Worm (Caenorhabditis elegans) whole organism, midembryonic: ENCODE results near the gene tbck-1.

Experiments used
- T22C8.4 ChIP-seq: fragments of 200-800 bp; sonication (Bioruptor generic); IDR thresholded peaks from 2 replicates; pipeline ENCODE4 v1.3.6; 2022; ENCODE audit warnings: missing genetic modification characterization, missing compliant biosample characterization
- cog-1 ChIP-seq: sonication (generic microtip); optimal IDR thresholded peaks from 2 replicates; lab custom pipeline; 2016; ENCODE audit warnings: missing genetic modification characterization, missing compliant biosample characterization
- flt-1 ChIP-seq: fragments of 200-800 bp; sonication (Bioruptor generic); IDR thresholded peaks from 2 replicates; pipeline ENCODE4 v1.3.6; 2022; ENCODE audit warnings: missing genetic modification characterization, missing compliant biosample characterization
- klf-2 ChIP-seq: fragments of 200-800 bp; sonication (Bioruptor generic); conservative IDR thresholded peaks from 2 replicates; pipeline ENCODE4 v1.3.6; 2022; ENCODE audit warnings: missing genetic modification reagents, missing genetic modification characterization, missing compliant biosample characterization
- med-1 ChIP-seq: sonication (generic microtip); optimal IDR thresholded peaks from 2 replicates; lab custom pipeline; 2017; ENCODE audit warnings: missing genetic modification characterization, mild to moderate bottlenecking, missing compliant biosample characterization, antibody characterized with exemption, missing genetic modification reagents; ENCODE audit not compliant: insufficient read depth
- ref-1 ChIP-seq: fragments of 200-800 bp; sonication (Bioruptor generic); conservative IDR thresholded peaks from 2 replicates; pipeline ENCODE4 v1.3.6; 2022; ENCODE audit warnings: missing genetic modification reagents, missing genetic modification characterization, missing compliant biosample characterization
- tab-1 ChIP-seq: fragments of 200-800 bp; sonication (Bioruptor generic); IDR thresholded peaks from 2 replicates; pipeline ENCODE4 v1.3.6; 2022; ENCODE audit warnings: missing genetic modification characterization, missing compliant biosample characterization
- ztf-23 ChIP-seq: fragments of 200-800 bp; sonication (Bioruptor generic); IDR thresholded peaks from 2 replicates; pipeline ENCODE4 v1.3.6; 2022; ENCODE audit warnings: missing genetic modification reagents, missing genetic modification characterization, missing compliant biosample characterization
- ztf-29 ChIP-seq: fragments of 200-800 bp; sonication (Bioruptor generic); IDR thresholded peaks from 2 replicates; pipeline ENCODE4 v1.3.6; 2022; ENCODE audit warnings: missing genetic modification reagents, missing genetic modification characterization, missing compliant biosample characterization

tbck-1 gene

ce11 chrII:4866819-4867218 lies 38.5 kb downstream of the tbck-1 start:
- TF ChIP-seq flt-1 (GFP tag; lab: Robert Waterston, UW) = 0 out of 2 replicates have a peak, but pooled peaks have one; percentile 13

- TF ChIP-seq ref-1 (no peak), klf-2 (GFP tag; lab: Robert Waterston, UW) (no peak), T22C8.4 (GFP tag; lab: Robert Waterston, UW) (no peak), med-1 (no peak), flt-1 (GFP tag; lab: Robert Waterston, UW) (no peak), ztf-29 (GFP tag; lab: Robert Waterston, UW) (no peak), ztf-23 (GFP tag; lab: Robert Waterston, UW) (no peak), tab-1 (GFP tag; lab: Robert Waterston, UW) (no peak), cog-1 (tag; lab: Kevin White, UChicago) (no peak)
These were observed 39.1 kb downstream of the tbck-1 start, which contains the start of gene col-17 for ce11 chrII:4867476-4867875. Gene col-17 (minus strand): TSS chrII:4867576.

ce11 chrII:4869793-4870343 lies 41.5 kb downstream of the tbck-1 start:
- TF ChIP-seq cog-1 (tag; lab: Kevin White, UChicago) (no peak), flt-1 (GFP tag; lab: Robert Waterston, UW) (no peak), T22C8.4 (GFP tag; lab: Robert Waterston, UW) (no peak), ztf-29 (GFP tag; lab: Robert Waterston, UW) (no peak), med-1 (no peak), tab-1 (GFP tag; lab: Robert Waterston, UW) (no peak), ztf-23 (GFP tag; lab: Robert Waterston, UW) (no peak), klf-2 (GFP tag; lab: Robert Waterston, UW) (no peak), ref-1 (no peak)

ce11 chrII:4870691-4871090 lies 42.3 kb downstream of the tbck-1 start, which contains the start of gene col-20:
Gene col-20 (minus strand): TSS chrII:4870791.
- TF ChIP-seq ztf-23 (GFP tag; lab: Robert Waterston, UW) (no peak), cog-1 (tag; lab: Kevin White, UChicago) (no peak), klf-2 (GFP tag; lab: Robert Waterston, UW) (no peak), ref-1 (no peak), ztf-29 (GFP tag; lab: Robert Waterston, UW) (no peak), med-1 (no peak), T22C8.4 (GFP tag; lab: Robert Waterston, UW) (no peak), tab-1 (GFP tag; lab: Robert Waterston, UW) (no peak), flt-1 (GFP tag; lab: Robert Waterston, UW) (no peak)

- TF ChIP-seq ztf-23 (GFP tag; lab: Robert Waterston, UW) (no peak), cog-1 (tag; lab: Kevin White, UChicago) (no peak), tab-1 (GFP tag; lab: Robert Waterston, UW) (no peak), klf-2 (GFP tag; lab: Robert Waterston, UW) (no peak), flt-1 (GFP tag; lab: Robert Waterston, UW) (no peak), ref-1 (no peak), T22C8.4 (GFP tag; lab: Robert Waterston, UW) (no peak), med-1 (no peak), ztf-29 (GFP tag; lab: Robert Waterston, UW) (no peak)
These were observed 43.5 kb downstream of the tbck-1 start for ce11 chrII:4871834-4872233.

- 0 out of 2 replicates have a peak, but pooled peaks have one; percentile 60 for TF ChIP-seq tab-1 (GFP tag; lab: Robert Waterston, UW)
- 0 out of 2 replicates have a peak, but pooled peaks have one; percentile 9 for TF ChIP-seq ref-1
These were observed 44.0 kb downstream of the tbck-1 start for ce11 chrII:4872359-4872758.

ce11 chrII:4873029-4873428 lies 44.7 kb downstream of the tbck-1 start, which contains the start of gene col-73:
Gene col-73 (minus strand): TSS chrII:4873129.
- TF ChIP-seq ref-1 (no peak), med-1 (no peak), ztf-29 (GFP tag; lab: Robert Waterston, UW) (no peak), ztf-23 (GFP tag; lab: Robert Waterston, UW) (no peak), flt-1 (GFP tag; lab: Robert Waterston, UW) (no peak), klf-2 (GFP tag; lab: Robert Waterston, UW) (no peak), cog-1 (tag; lab: Kevin White, UChicago) (no peak), T22C8.4 (GFP tag; lab: Robert Waterston, UW) (no peak)

ce11 chrII:4874335-4874861 lies 46.0 kb downstream of the tbck-1 start, which contains the start of gene F11G11.15:
Gene F11G11.15 (plus strand): TSS chrII:4874845.
- TF ChIP-seq ztf-29 (GFP tag; lab: Robert Waterston, UW) (no peak), klf-2 (GFP tag; lab: Robert Waterston, UW) (no peak), cog-1 (tag; lab: Kevin White, UChicago) (no peak), ztf-23 (GFP tag; lab: Robert Waterston, UW) (no peak), T22C8.4 (GFP tag; lab: Robert Waterston, UW) (no peak), med-1 (no peak), ref-1 (no peak), tab-1 (GFP tag; lab: Robert Waterston, UW) (no peak), flt-1 (GFP tag; lab: Robert Waterston, UW) (no peak)

- TF ChIP-seq ztf-23 (GFP tag; lab: Robert Waterston, UW) (no peak), klf-2 (GFP tag; lab: Robert Waterston, UW) (no peak), T22C8.4 (GFP tag; lab: Robert Waterston, UW) (no peak), flt-1 (GFP tag; lab: Robert Waterston, UW) (no peak), med-1 (no peak), tab-1 (GFP tag; lab: Robert Waterston, UW) (no peak), ref-1 (no peak), cog-1 (tag; lab: Kevin White, UChicago) (no peak), ztf-29 (GFP tag; lab: Robert Waterston, UW) (no peak)
These were observed 47.7 kb downstream of the tbck-1 start, which contains the start of gene F11G11.13 for ce11 chrII:4876091-4876490. Gene F11G11.13 (minus strand): TSS chrII:4876179.
